Worm (Caenorhabditis elegans) whole organism, L4/young adult: ENCODE data around the gene twk-25.

Experiments
- dao-5 ChIP-seq: sonication (generic microtip); optimal IDR thresholded peaks from 2 replicates; lab custom pipeline; 2016; ENCODE audit warnings: missing genotype, missing genetic modification characterization, moderate library complexity, missing compliant biosample characterization
- him-1 ChIP-seq: sonication (generic microtip); optimal IDR thresholded peaks from 2 replicates; lab custom pipeline; 2016; ENCODE audit warnings: missing genotype, missing genetic modification reagents, missing genetic modification characterization, missing compliant biosample characterization

DNA sequence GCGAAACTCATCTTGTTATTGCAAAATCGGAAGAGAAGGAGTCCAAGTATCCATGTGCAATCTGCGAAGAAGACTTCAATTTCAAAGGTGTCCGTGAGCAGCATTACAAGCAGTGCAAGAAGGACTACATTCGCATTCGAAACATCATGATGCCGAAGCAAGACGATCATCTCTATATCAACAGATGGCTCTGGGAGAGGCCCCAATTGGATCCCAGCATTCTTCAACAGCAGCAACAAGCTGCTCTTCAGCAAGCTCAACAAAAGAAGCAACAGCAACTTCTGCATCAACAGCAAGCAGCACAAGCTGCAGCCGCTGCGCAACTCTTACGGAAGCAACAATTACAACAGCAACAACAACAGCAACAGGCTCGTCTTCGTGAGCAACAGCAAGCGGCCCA, 21.7 kb downstream of the twk-25 start:
- TF ChIP-seq him-1 (tag; lab: Kevin White, UChicago) (no peak), dao-5 (tag; lab: Kevin White, UChicago) (no peak)
